Worm (Caenorhabditis elegans) whole organism, midembryonic: ENCODE data around the gene Y45G5AM.7.

Source experiments
- T22C8.4 ChIP-seq: fragments of 200-800 bp; sonication (Bioruptor generic); IDR thresholded peaks from 2 replicates; pipeline ENCODE4 v1.3.6; 2022; ENCODE audit warnings: missing genetic modification characterization, missing compliant biosample characterization
- cog-1 ChIP-seq: sonication (generic microtip); optimal IDR thresholded peaks from 2 replicates; lab custom pipeline; 2016; ENCODE audit warnings: missing genetic modification characterization, missing compliant biosample characterization
- klf-2 ChIP-seq: fragments of 200-800 bp; sonication (Bioruptor generic); conservative IDR thresholded peaks from 2 replicates; pipeline ENCODE4 v1.3.6; 2022; ENCODE audit warnings: missing genetic modification reagents, missing genetic modification characterization, missing compliant biosample characterization
- med-1 ChIP-seq: sonication (generic microtip); optimal IDR thresholded peaks from 2 replicates; lab custom pipeline; 2017; ENCODE audit warnings: missing genetic modification characterization, mild to moderate bottlenecking, missing compliant biosample characterization, antibody characterized with exemption, missing genetic modification reagents; ENCODE audit not compliant: insufficient read depth
- ref-1 ChIP-seq: fragments of 200-800 bp; sonication (Bioruptor generic); conservative IDR thresholded peaks from 2 replicates; pipeline ENCODE4 v1.3.6; 2022; ENCODE audit warnings: missing genetic modification reagents, missing genetic modification characterization, missing compliant biosample characterization
- tab-1 ChIP-seq: fragments of 200-800 bp; sonication (Bioruptor generic); IDR thresholded peaks from 2 replicates; pipeline ENCODE4 v1.3.6; 2022; ENCODE audit warnings: missing genetic modification characterization, missing compliant biosample characterization
- ztf-23 ChIP-seq: fragments of 200-800 bp; sonication (Bioruptor generic); IDR thresholded peaks from 2 replicates; pipeline ENCODE4 v1.3.6; 2022; ENCODE audit warnings: missing genetic modification reagents, missing genetic modification characterization, missing compliant biosample characterization
- ztf-29 ChIP-seq: fragments of 200-800 bp; sonication (Bioruptor generic); IDR thresholded peaks from 2 replicates; pipeline ENCODE4 v1.3.6; 2022; ENCODE audit warnings: missing genetic modification reagents, missing genetic modification characterization, missing compliant biosample characterization

DNA sequence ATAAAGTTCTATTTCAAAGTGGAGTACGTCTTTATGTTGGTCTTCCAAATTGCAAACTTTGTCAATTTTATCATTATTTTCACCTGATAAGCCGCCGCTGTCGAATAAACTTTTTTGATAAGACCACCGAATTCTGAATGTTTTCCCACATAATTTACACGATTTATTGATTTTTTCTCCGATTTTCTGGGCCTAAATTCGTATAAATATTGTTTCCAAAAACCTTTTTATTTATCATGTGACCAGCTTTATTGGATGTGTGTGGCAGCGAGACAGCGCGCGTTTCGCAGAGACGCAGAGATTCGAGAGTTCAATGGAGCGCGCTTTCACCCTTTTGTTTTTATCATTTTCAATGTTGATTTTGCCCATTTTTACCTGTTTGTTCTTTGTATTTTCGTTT is 27.0 kb downstream of the Y45G5AM.7 start:
- TF ChIP-seq cog-1 (tag; lab: Kevin White, UChicago) (no peak), tab-1 (GFP tag; lab: Robert Waterston, UW) (no peak), ref-1 (GFP tag; lab: Robert Waterston, UW) (no peak), med-1 (GFP tag; lab: Kevin White, UChicago) (no peak), T22C8.4 (GFP tag; lab: Robert Waterston, UW) (no peak), ztf-23 (no peak), ztf-29 (GFP tag; lab: Robert Waterston, UW) (no peak), klf-2 (GFP tag; lab: Robert Waterston, UW) (no peak)
